Worm (Caenorhabditis elegans) whole organism, late embryonic: ENCODE data around the gene srsx-19.
A peak's percentile ranks its signal among the peaks of the same experiment; 100 is the strongest.

Source experiments
- C38D4.7 ChIP-seq: fragments of 200-800 bp; sonication (Bioruptor generic); optimal IDR thresholded peaks from 2 replicates; lab custom pipeline; 2018; ENCODE audit warnings: mild to moderate bottlenecking, missing genetic modification characterization, moderate library complexity, missing compliant biosample characterization
- F13H6.1 ChIP-seq: sonication (generic microtip); optimal IDR thresholded peaks from 2 replicates; lab custom pipeline; 2016; ENCODE audit warnings: missing genetic modification characterization, missing compliant biosample characterization
- K09A11.1 ChIP-seq: sonication (generic microtip); optimal IDR thresholded peaks from 2 replicates; lab custom pipeline; 2017; ENCODE audit warnings: antibody characterized with exemption, mild to moderate bottlenecking, missing genetic modification characterization, missing compliant biosample characterization; ENCODE audit not compliant: insufficient read depth
- T23F11.4 ChIP-seq: fragments of 200-800 bp; sonication (Bioruptor generic); optimal IDR thresholded peaks from 2 replicates; lab custom pipeline; 2018; ENCODE audit warnings: mild to moderate bottlenecking, missing genetic modification characterization, missing compliant biosample characterization
- Y22D7AL.16 ChIP-seq: sonication (generic microtip); optimal IDR thresholded peaks from 2 replicates; lab custom pipeline; 2016; ENCODE audit warnings: missing genetic modification characterization, missing compliant biosample characterization
- ceh-18 ChIP-seq: sonication (generic microtip); optimal IDR thresholded peaks from 2 replicates; lab custom pipeline; 2016; ENCODE audit warnings: missing genetic modification characterization, missing compliant biosample characterization
- ceh-24 ChIP-seq: sonication (generic microtip); optimal IDR thresholded peaks from 2 replicates; lab custom pipeline; 2016; ENCODE audit warnings: mild to moderate bottlenecking, missing genetic modification characterization, missing compliant biosample characterization
- ceh-31 ChIP-seq: sonication (generic microtip); optimal IDR thresholded peaks from 2 replicates; lab custom pipeline; 2016; ENCODE audit warnings: missing genetic modification characterization, missing compliant biosample characterization
- ceh-34 ChIP-seq: sonication (generic microtip); optimal IDR thresholded peaks from 2 replicates; lab custom pipeline; 2016; ENCODE audit warnings: mild to moderate bottlenecking, missing genetic modification characterization, missing compliant biosample characterization
- ceh-48 ChIP-seq: sonication (generic microtip); optimal IDR thresholded peaks from 2 replicates; lab custom pipeline; 2016; ENCODE audit warnings: missing genetic modification characterization, inconsistent platforms, missing compliant biosample characterization
- ceh-6 ChIP-seq: fragments of 200-800 bp; sonication (Bioruptor generic); optimal IDR thresholded peaks from 2 replicates; lab custom pipeline; 2018; ENCODE audit warnings: mild to moderate bottlenecking, missing genetic modification characterization, missing compliant biosample characterization
- ceh-9 ChIP-seq: sonication (generic microtip); optimal IDR thresholded peaks from 2 replicates; lab custom pipeline; 2016; ENCODE audit warnings: mild to moderate bottlenecking, missing genetic modification characterization, inconsistent platforms, missing compliant biosample characterization
- dmd-4 ChIP-seq: sonication (generic microtip); optimal IDR thresholded peaks from 2 replicates; lab custom pipeline; 2016; ENCODE audit warnings: borderline replicate concordance, missing genetic modification characterization, missing compliant biosample characterization
- elt-2 ChIP-seq: sonication (generic microtip); optimal IDR thresholded peaks from 2 replicates; lab custom pipeline; 2016; ENCODE audit warnings: missing genetic modification reagents, missing genetic modification characterization, missing compliant biosample characterization
- elt-4 ChIP-seq: sonication (generic microtip); optimal IDR thresholded peaks from 2 replicates; lab custom pipeline; 2016; ENCODE audit warnings: missing genetic modification characterization, missing compliant biosample characterization
- fax-1 ChIP-seq: sonication (generic microtip); optimal IDR thresholded peaks from 2 replicates; lab custom pipeline; 2016; ENCODE audit warnings: missing genotype, missing genetic modification characterization, missing compliant biosample characterization
- gmeb-2 ChIP-seq: sonication (generic microtip); optimal IDR thresholded peaks from 2 replicates; lab custom pipeline; 2016; ENCODE audit warnings: missing genetic modification characterization, inconsistent platforms, missing compliant biosample characterization
- hlh-13 ChIP-seq: fragments of 200-800 bp; sonication (Bioruptor generic); optimal IDR thresholded peaks from 2 replicates; lab custom pipeline; 2018; ENCODE audit warnings: mild to moderate bottlenecking, missing genetic modification characterization, missing compliant biosample characterization
- hlh-6 ChIP-seq: sonication (generic microtip); optimal IDR thresholded peaks from 2 replicates; lab custom pipeline; 2016; ENCODE audit warnings: missing genotype, missing genetic modification characterization, missing compliant biosample characterization
- lim-6 ChIP-seq: sonication (generic microtip); optimal IDR thresholded peaks from 2 replicates; lab custom pipeline; 2016; ENCODE audit warnings: missing genetic modification characterization, missing compliant biosample characterization
- madf-2 ChIP-seq: sonication (generic microtip); optimal IDR thresholded peaks from 2 replicates; lab custom pipeline; 2017; ENCODE audit warnings: missing genetic modification characterization, missing compliant biosample characterization
- odd-2 ChIP-seq: sonication (generic microtip); optimal IDR thresholded peaks from 2 replicates; lab custom pipeline; 2017; ENCODE audit warnings: antibody characterized with exemption, mild to moderate bottlenecking, missing genetic modification characterization, missing compliant biosample characterization
- pag-3 ChIP-seq: sonication (generic microtip); optimal IDR thresholded peaks from 2 replicates; lab custom pipeline; 2016; ENCODE audit warnings: missing compliant biosample characterization, missing genetic modification characterization, borderline replicate concordance
- pha-4 ChIP-seq: fragments of 150-350 bp; optimal IDR thresholded peaks from 2 replicates; lab custom pipeline; 2018; ENCODE audit warnings: missing biosample characterization, missing genetic modification reagents, missing genetic modification characterization
- pros-1 ChIP-seq: fragments of 150-350 bp; optimal IDR thresholded peaks from 2 replicates; lab custom pipeline; 2014; ENCODE audit warnings: missing biosample characterization, missing genetic modification reagents, missing genetic modification characterization
- ref-2 ChIP-seq: sonication (generic microtip); optimal IDR thresholded peaks from 2 replicates; lab custom pipeline; 2016; ENCODE audit warnings: missing genetic modification characterization, missing compliant biosample characterization
- sox-2 ChIP-seq: fragments of 200-800 bp; sonication (Bioruptor generic); IDR thresholded peaks from 2 replicates; pipeline ENCODE4 v1.3.6; 2022; ENCODE audit warnings: missing genetic modification reagents, missing genetic modification characterization, missing compliant biosample characterization
- tbx-2 ChIP-seq: sonication (generic microtip); optimal IDR thresholded peaks from 2 replicates; lab custom pipeline; 2016; ENCODE audit warnings: missing genetic modification characterization, missing compliant biosample characterization
- tbx-7 ChIP-seq: sonication (generic microtip); optimal IDR thresholded peaks from 2 replicates; lab custom pipeline; 2016; ENCODE audit warnings: missing genotype, missing genetic modification characterization, missing compliant biosample characterization
- unc-55 ChIP-seq: sonication (generic microtip); optimal IDR thresholded peaks from 2 replicates; lab custom pipeline; 2017; ENCODE audit warnings: missing biosample characterization, missing genetic modification reagents, missing genetic modification characterization
- unc-86 ChIP-seq: sonication (generic microtip); optimal IDR thresholded peaks from 2 replicates; lab custom pipeline; 2016; ENCODE audit warnings: missing genetic modification characterization, missing compliant biosample characterization
- zip-5 ChIP-seq: sonication (generic microtip); optimal IDR thresholded peaks from 2 replicates; lab custom pipeline; 2016; ENCODE audit warnings: missing genetic modification characterization, missing compliant biosample characterization

srsx-19 gene

DNA sequence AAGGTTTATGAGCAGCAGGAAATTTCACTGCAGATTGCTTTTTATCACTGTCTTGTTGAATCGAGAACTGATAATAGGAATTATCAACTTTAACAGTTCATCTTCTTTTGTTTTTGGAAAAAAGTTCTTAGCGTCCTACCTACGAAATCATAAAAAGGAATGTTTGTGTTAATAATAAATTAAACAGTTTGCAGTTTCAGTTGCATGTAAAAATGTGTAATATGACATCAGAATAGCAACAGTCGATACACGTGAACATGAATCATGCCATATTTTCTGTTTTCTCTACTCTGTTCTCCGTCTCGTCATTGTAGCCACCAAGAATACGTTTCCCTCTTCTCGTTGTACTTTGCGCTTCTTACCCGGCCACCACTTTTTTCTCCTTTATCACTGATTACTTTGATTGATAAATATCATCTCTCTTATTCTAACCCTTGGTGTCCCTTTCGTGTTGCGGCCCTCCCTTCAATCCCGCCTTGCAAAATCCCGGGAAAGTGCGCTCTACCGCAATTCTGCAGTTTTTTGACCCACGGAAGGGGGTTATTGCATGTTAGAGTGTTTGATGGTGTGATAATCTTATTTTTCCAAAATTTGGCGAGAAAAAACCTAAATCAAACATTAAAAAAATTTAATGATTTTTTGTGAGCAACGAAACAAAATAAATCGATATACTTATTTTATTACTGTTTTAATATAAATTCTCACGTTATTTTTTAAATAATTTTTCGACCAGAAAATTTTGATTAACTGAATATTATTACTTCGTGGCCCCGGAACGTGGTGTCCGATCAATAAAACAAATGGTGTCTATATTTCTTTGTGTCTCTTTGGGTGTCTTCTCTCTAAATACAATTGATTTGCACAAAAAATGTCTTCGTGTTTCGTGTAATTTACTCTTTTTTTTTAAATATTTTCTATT, 5.3 kb downstream of the srsx-19 start, which contains the start of gene sptl-3:
Gene sptl-3, plus strand, starts transcription at position 869 of the 919 bp plus-strand sequence.
- TF ChIP-seq fax-1 (tag; lab: Kevin White, UChicago) (no peak), elt-2 (peak; percentile 46), tbx-2 (peak; percentile 31)

DNA sequence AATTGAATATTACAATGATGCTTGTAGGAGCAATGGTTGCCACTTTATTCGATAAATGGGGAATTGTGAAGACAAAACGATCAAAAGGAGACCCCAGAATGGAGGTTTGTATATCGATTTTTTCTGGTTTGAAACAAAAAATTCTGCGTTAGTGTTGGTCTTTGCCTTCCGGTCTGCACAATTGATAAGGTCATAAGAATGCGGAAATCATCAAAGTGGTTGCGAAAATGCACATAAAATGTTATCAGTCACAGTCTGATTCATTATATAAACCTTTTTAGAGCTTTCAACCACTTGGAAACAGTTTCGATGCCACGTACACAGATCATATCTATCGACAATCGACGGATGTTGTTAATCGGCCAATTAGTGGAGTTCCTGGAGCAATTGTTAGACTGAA, 6.1 kb downstream of the srsx-19 start:
- TF ChIP-seq elt-2, result peak; percentile 51
- no peak for TF ChIP-seq madf-2 (tag; lab: Kevin White, UChicago)
- TF ChIP-seq unc-55 (GFP tag; lab: Kevin White, UChicago), result no peak
- no peak for TF ChIP-seq sox-2 (GFP tag; lab: Robert Waterston, UW)
- TF ChIP-seq ceh-34 (tag; lab: Kevin White, UChicago), result no peak
- TF ChIP-seq dmd-4 (tag; lab: Kevin White, UChicago), result no peak
- no peak for TF ChIP-seq ceh-48 (tag; lab: Kevin White, UChicago)

ce11 chrV:13898356-13898755, 10.9 kb downstream of the srsx-19 start, which contains the start of gene cyp-35C1:
Gene cyp-35C1, minus strand, starts transcription at chrV:13898487.
- TF ChIP-seq ceh-6 (GFP tag; lab: Kevin White, UChicago), result no peak
- no peak for TF ChIP-seq unc-55 (GFP tag; lab: Kevin White, UChicago)
- no peak for TF ChIP-seq odd-2 (tag; lab: Kevin White, UChicago)
- TF ChIP-seq lim-6 (tag; lab: Kevin White, UChicago), result no peak
- peak; percentile 22 for TF ChIP-seq elt-2
- TF ChIP-seq, all 69 proteins: peak for 1

- TF ChIP-seq F13H6.1, result no peak
- TF ChIP-seq ceh-6 (GFP tag; lab: Kevin White, UChicago), result no peak
- TF ChIP-seq tbx-7 (tag; lab: Kevin White, UChicago), result no peak
- TF ChIP-seq elt-2, result no peak
- no peak for TF ChIP-seq ref-2 (tag; lab: Kevin White, UChicago)
- no peak for TF ChIP-seq K09A11.1 (tag; lab: Kevin White, UChicago)
- no peak for TF ChIP-seq gmeb-2 (tag; lab: Kevin White, UChicago)
- TF ChIP-seq zip-5 (tag; lab: Kevin White, UChicago), result no peak
- no peak for TF ChIP-seq elt-4
- no peak for TF ChIP-seq hlh-6 (tag; lab: Kevin White, UChicago)
- TF ChIP-seq hlh-13 (GFP tag; lab: Kevin White, UChicago), result no peak
- TF ChIP-seq Y22D7AL.16, result no peak
- no peak for TF ChIP-seq pag-3 (tag; lab: Kevin White, UChicago)
- TF ChIP-seq T23F11.4 (GFP tag; lab: Kevin White, UChicago), result no peak
- no peak for TF ChIP-seq ceh-24 (tag; lab: Kevin White, UChicago)
- TF ChIP-seq, all 69 proteins: peak for 0
Measured at ce11 chrV:13899213-13899612, 11.8 kb downstream of the srsx-19 start, which contains the start of gene oac-3. Gene oac-3, plus strand, starts transcription at chrV:13899513.

DNA sequence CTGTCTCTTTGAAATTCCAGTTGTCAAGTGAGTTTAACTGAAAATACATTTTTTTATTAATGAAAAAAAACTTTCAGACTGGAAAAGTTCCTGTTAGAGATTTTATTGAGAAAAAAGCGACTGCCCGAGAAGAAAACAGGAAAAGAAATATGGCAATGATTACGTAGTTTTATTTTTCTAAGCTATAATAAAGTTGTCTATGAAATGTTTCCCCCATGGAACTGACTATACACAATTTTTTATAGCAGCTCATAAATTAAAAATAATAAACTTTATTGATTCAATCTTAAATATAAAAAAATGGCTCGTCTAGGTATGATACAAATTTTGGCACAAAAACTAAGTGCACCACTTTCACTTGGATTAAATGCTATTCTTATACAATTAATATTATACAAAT, 15.0 kb downstream of the srsx-19 start, which contains the start of gene C06B3.1:
Gene C06B3.1, plus strand, starts transcription at position 301 of the 400 bp plus-strand sequence.
- TF ChIP-seq ceh-31 (no peak), C38D4.7 (GFP tag; lab: Kevin White, UChicago) (no peak), unc-86 (no peak), pros-1 (tag; lab: Kevin White, UChicago) (no peak), hlh-13 (GFP tag; lab: Kevin White, UChicago) (no peak), zip-5 (tag; lab: Kevin White, UChicago) (no peak), pha-4 (no peak), ceh-9 (tag; lab: Kevin White, UChicago) (no peak), ceh-18 (tag; lab: Kevin White, UChicago) (no peak)
